Fruit fly (Drosophila melanogaster): ENCODE data around the gene RNaseX25.

The RNaseX25 gene

dm6 chr3L:7938638-7939037, 31.8 kb upstream of the RNaseX25 start (continued):
- TF ChIP-seq scrt (GFP tag; optimal IDR thresholded peaks at IDR 0.05) (no peak), schlank (tag; optimal IDR thresholded peaks at IDR 0.05) (no peak), zf30C (GFP tag; optimal IDR thresholded peaks at IDR 0.05) (no peak), fd64A (GFP tag; optimal IDR thresholded peaks at IDR 0.05) (no peak), CG6791 (GFP tag; IDR thresholded peaks at IDR 0.05; ENCODE audit: partially characterized antibody) (peak; percentile 49; the same call in 2 of the 3 replicates), CG13287 (GFP tag; IDR thresholded peaks at IDR 0.05; ENCODE audit: partially characterized antibody) (no peak), luna (GFP tag; optimal IDR thresholded peaks at IDR 0.05) (no peak), pnt (GFP tag; optimal IDR thresholded peaks at IDR 0.05) (no peak), cato (GFP tag; optimal IDR thresholded peaks at IDR 0.05; ENCODE audit: borderline replicate concordance) (no peak), tap (tag; optimal IDR thresholded peaks at IDR 0.05) (no peak), sim (GFP tag; IDR thresholded peaks at IDR 0.05) (0 out of 2 replicates have a peak, but pooled peaks have one; percentile 23), tgo (GFP tag; IDR thresholded peaks at IDR 0.05) (no peak), CG6854 (GFP tag; optimal IDR thresholded peaks at IDR 0.05) (no peak), row (GFP tag; IDR thresholded peaks at IDR 0.05) (no peak), CG8290 (GFP tag; optimal IDR thresholded peaks at IDR 0.05) (no peak), CG8290 (tag; optimal IDR thresholded peaks at IDR 0.05) (peak in 1 of 2 experiments; percentile 24), tna (GFP tag; IDR thresholded peaks at IDR 0.05; ENCODE audit: partially characterized antibody) (no peak), CG11696 (GFP tag; IDR thresholded peaks at IDR 0.05) (no peak), CG8765 (GFP tag; IDR thresholded peaks at IDR 0.05) (no peak), HmgD (GFP tag; optimal IDR thresholded peaks at IDR 0.05) (no peak), CG8388 (GFP tag; optimal IDR thresholded peaks at IDR 0.05) (no peak), Fer1 (GFP tag; optimal IDR thresholded peaks at IDR 0.05) (no peak), nerfin-2 (GFP tag; IDR thresholded peaks at IDR 0.05; ENCODE audit: partially characterized antibody) (no peak), gcm2 (GFP tag; optimal IDR thresholded peaks at IDR 0.05) (no peak), hbn (GFP tag; IDR thresholded peaks at IDR 0.05; ENCODE audit: partially characterized antibody) (no peak), Usf (GFP tag; optimal IDR thresholded peaks at IDR 0.05) (no peak), dysf (GFP tag; IDR thresholded peaks at IDR 0.05) (no peak), maf-S (GFP tag; optimal IDR thresholded peaks at IDR 0.05) (no peak), salm (tag; optimal IDR thresholded peaks at IDR 0.05) (peak; percentile 50), cg (GFP tag; optimal IDR thresholded peaks at IDR 0.05) (no peak), btn (GFP tag; optimal IDR thresholded peaks at IDR 0.05) (no peak), croc (GFP tag; conservative IDR thresholded peaks at IDR 0.05) (no peak), CG1647 (GFP tag; optimal IDR thresholded peaks at IDR 0.05) (no peak), vvl (GFP tag; IDR thresholded peaks at IDR 0.05) (no peak), Hr39 (optimal IDR thresholded peaks at IDR 0.05) (no peak), CG17612 (GFP tag; IDR thresholded peaks at IDR 0.05) (no peak), lilli (GFP tag; optimal IDR thresholded peaks at IDR 0.05) (no peak), p53 (GFP tag; optimal IDR thresholded peaks at IDR 0.05) (no peak), sima (GFP tag; optimal IDR thresholded peaks at IDR 0.05) (no peak), Eip74EF (GFP tag; optimal IDR thresholded peaks at IDR 0.05) (no peak), chm (GFP tag; IDR thresholded peaks at IDR 0.05) (0 out of 2 replicates have a peak, but pooled peaks have one; percentile 59), ash1 (GFP tag; optimal IDR thresholded peaks at IDR 0.05) (no peak), twi (tag; optimal IDR thresholded peaks at IDR 0.05) (no peak), ERR (GFP tag; optimal IDR thresholded peaks at IDR 0.05) (no peak), NC2α (GFP tag; optimal IDR thresholded peaks at IDR 0.05) (no peak), oc (tag; optimal IDR thresholded peaks at IDR 0.05) (no peak), NK7.1 (GFP tag; optimal IDR thresholded peaks at IDR 0.05) (no peak), repo (GFP tag; optimal IDR thresholded peaks at IDR 0.05) (no peak), CG10565 (GFP tag; optimal IDR thresholded peaks at IDR 0.05) (no peak), CG43689 (GFP tag; IDR thresholded peaks at IDR 0.05) (no peak), Atf6 (GFP tag; IDR thresholded peaks at IDR 0.05) (no peak), stwl (tag; optimal IDR thresholded peaks at IDR 0.05) (no peak), chn (GFP tag; optimal IDR thresholded peaks at IDR 0.05) (no peak)

Data from whole organism, embryonic.